Fruit fly (Drosophila melanogaster) whole organism, pupa: ENCODE results near the gene endos.

ENCODE experiments used
- CG10348 ChIP-seq: fragments of 200-800 bp; sonication (Bioruptor generic); IDR thresholded peaks from 2 replicates; pipeline ENCODE4 v1.3.6; 2022; ENCODE audit warnings: missing biosample characterization, missing genetic modification characterization
- CG12605 ChIP-seq: fragments of 200-800 bp; sonication (Bioruptor generic); IDR thresholded peaks from 2 replicates; pipeline ENCODE4 v1.3.6; 2022; ENCODE audit warnings: missing biosample characterization, missing genetic modification characterization
- CG14655 ChIP-seq: fragments of 200-800 bp; sonication (Bioruptor generic); optimal IDR thresholded peaks from 3 replicates; lab custom pipeline; 2017; ENCODE audit warnings: mild to moderate bottlenecking, missing biosample characterization, missing genetic modification reagents, missing genetic modification characterization
- CG4496 ChIP-seq: fragments of 200-800 bp; sonication (Bioruptor generic); IDR thresholded peaks from 3 replicates; pipeline ENCODE4 v1.3.6; 2022; ENCODE audit warnings: missing biosample characterization, missing genetic modification characterization
- CG9948 ChIP-seq: fragments of 200-800 bp; sonication (Bioruptor generic); optimal IDR thresholded peaks from 2 replicates; lab custom pipeline; 2018; ENCODE audit warnings: missing biosample characterization, mild to moderate bottlenecking, missing genetic modification characterization, moderate library complexity
- Ets98B ChIP-seq: fragments of 200-800 bp; sonication (Bioruptor generic); IDR thresholded peaks from 2 replicates; pipeline ENCODE4 v1.3.6; 2022; ENCODE audit warnings: missing biosample characterization, missing genetic modification characterization
- Pif1A ChIP-seq: fragments of 200-800 bp; sonication (Bioruptor generic); optimal IDR thresholded peaks from 3 replicates; lab custom pipeline; 2016; ENCODE audit warnings: missing biosample characterization, missing genetic modification characterization
- Snoo ChIP-seq: fragments of 200-800 bp; sonication (Bioruptor generic); optimal IDR thresholded peaks from 3 replicates; lab custom pipeline; 2017; ENCODE audit warnings: missing biosample characterization, mild to moderate bottlenecking, missing genetic modification characterization, inconsistent platforms

DNA sequence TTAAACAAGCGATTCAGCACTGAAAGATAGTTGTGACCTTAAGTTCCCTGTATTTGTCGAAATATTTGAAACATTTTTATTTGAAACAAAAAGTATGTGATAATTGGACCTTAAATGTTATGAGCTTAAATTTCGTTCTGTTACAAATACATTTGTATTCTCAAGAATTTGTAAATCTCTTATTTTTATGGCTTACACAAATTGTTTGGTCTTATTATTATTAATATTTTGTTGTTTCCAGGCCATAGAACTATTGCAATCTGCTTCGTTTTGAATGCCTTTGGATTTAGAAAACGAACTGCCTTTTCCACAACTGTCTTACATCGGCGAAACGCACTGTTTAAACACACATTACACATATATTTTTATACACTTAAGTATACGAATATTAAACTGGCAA is 3.0 kb upstream of the endos start, which contains the start of gene CG6661:
- TF ChIP-seq Snoo (tag; lab: Kevin White, UChicago) = no peak
- no peak for TF ChIP-seq Ets98B (GFP tag; lab: Robert Waterston, UW)
- no peak for TF ChIP-seq CG14655 (GFP tag; lab: Kevin White, UChicago)
- no peak for TF ChIP-seq CG4496 (GFP tag; lab: Robert Waterston, UW)
- no peak for TF ChIP-seq Pif1A
- no peak for TF ChIP-seq CG12605
- no peak for TF ChIP-seq CG9948 (tag; lab: Kevin White, UChicago)
- no peak for TF ChIP-seq CG10348 (GFP tag; lab: Robert Waterston, UW)
